In genomic region chrX:17682745-17683505, dm6 we compare ENCODE assay signal across 3 fruit fly cellular contexts.
TF ChIP-seq lines count a peak whose summit lies in the region.

No protein-coding gene starts in this region.

TF ChIP-seq in whole organism, embryonic, 481 proteins besides CTCF, POLR2A, EP300 and RAD21 (continued from another document and continues in another):
- TF ChIP-seq CG31441 (GFP tag; IDR thresholded peaks at IDR 0.05; lab: Robert Waterston, UW), result peak; percentile 75
- no peak for TF ChIP-seq CG8281 (tag; optimal IDR thresholded peaks at IDR 0.05; lab: Kevin White, UChicago)
- TF ChIP-seq tup (GFP tag; optimal IDR thresholded peaks at IDR 0.05; lab: Kevin White, UChicago), result peak; percentile 33
- peak; percentile 83 for TF ChIP-seq Med (GFP tag; lab: Kevin White, UChicago)
- TF ChIP-seq Atf6 (GFP tag; IDR thresholded peaks at IDR 0.05; lab: Robert Waterston, UW), result peak; percentile 60; the same call in 1 of the 2 replicates
- TF ChIP-seq HmgZ (tag; optimal IDR thresholded peaks at IDR 0.05; lab: Kevin White, UChicago), result no peak
- TF ChIP-seq CG1529 (GFP tag; optimal IDR thresholded peaks at IDR 0.05; lab: Kevin White, UChicago), result peak; percentile 44
- no peak for TF ChIP-seq lov (optimal IDR thresholded peaks at IDR 0.05; lab: Kevin White, UChicago)
- no peak for TF ChIP-seq lov (GFP tag; IDR thresholded peaks at IDR 0.05; lab: Robert Waterston, UW)
- peak; percentile 89 for TF ChIP-seq CG34422 (GFP tag; IDR thresholded peaks at IDR 0.05; lab: Robert Waterston, UW)
- no peak for TF ChIP-seq Hey (tag; optimal IDR thresholded peaks at IDR 0.05; lab: Kevin White, UChicago)
- TF ChIP-seq btn (GFP tag; optimal IDR thresholded peaks at IDR 0.05; lab: Kevin White, UChicago), result no peak
- TF ChIP-seq CG9797 (GFP tag; optimal IDR thresholded peaks at IDR 0.05; lab: Kevin White, UChicago), result no peak
- TF ChIP-seq ERR (GFP tag; optimal IDR thresholded peaks at IDR 0.05; lab: Kevin White, UChicago), result no peak
- TF ChIP-seq CG31388 (GFP tag; optimal IDR thresholded peaks at IDR 0.05; lab: Kevin White, UChicago), result no peak
- no peak for TF ChIP-seq ac (GFP tag; optimal IDR thresholded peaks at IDR 0.05; lab: Kevin White, UChicago)
- TF ChIP-seq Scr (GFP tag; IDR thresholded peaks at IDR 0.05; lab: Robert Waterston, UW; ENCODE audit: partially characterized antibody), result 0 out of 2 replicates have a peak, but pooled peaks have one; percentile 14
- TF ChIP-seq inv (GFP tag; IDR thresholded peaks at IDR 0.05; lab: Robert Waterston, UW; ENCODE audit: partially characterized antibody), result no peak
- TF ChIP-seq CoRest (tag; optimal IDR thresholded peaks at IDR 0.05; lab: Kevin White, UChicago), result peak; percentile 53
- peak; percentile 39 for TF ChIP-seq CG10209 (GFP tag; optimal IDR thresholded peaks at IDR 0.05; lab: Kevin White, UChicago)
- peak; percentile 60 for TF ChIP-seq E2f2 (GFP tag; IDR thresholded peaks at IDR 0.05; lab: Robert Waterston, UW)
- TF ChIP-seq CG9215 (GFP tag; IDR thresholded peaks at IDR 0.05; lab: Robert Waterston, UW), result peak; percentile 54; the same call in 1 of the 2 replicates
- TF ChIP-seq Abd-B (GFP tag; optimal IDR thresholded peaks at IDR 0.05; lab: Kevin White, UChicago), result no peak
- peak; percentile 16 for TF ChIP-seq mam (GFP tag; optimal IDR thresholded peaks at IDR 0.05; lab: Kevin White, UChicago)
- TF ChIP-seq NC2β (GFP tag; optimal IDR thresholded peaks at IDR 0.05; lab: Kevin White, UChicago), result no peak
- no peak for TF ChIP-seq vfl (GFP tag; optimal IDR thresholded peaks at IDR 0.05; lab: Kevin White, UChicago)
- TF ChIP-seq Hr51 (GFP tag; optimal IDR thresholded peaks at IDR 0.05; lab: Kevin White, UChicago), result peak in 1 of 2 experiments; percentile 61
- peak; percentile 72 for TF ChIP-seq Ets65A (GFP tag; lab: Kevin White, UChicago)
- TF ChIP-seq unpg (GFP tag; optimal IDR thresholded peaks at IDR 0.05; lab: Kevin White, UChicago), result peak; percentile 64
- TF ChIP-seq emc (GFP tag; optimal IDR thresholded peaks at IDR 0.05; lab: Kevin White, UChicago), result no peak
- peak; percentile 19 for TF ChIP-seq CG16863 (GFP tag; optimal IDR thresholded peaks at IDR 0.05; lab: Kevin White, UChicago)
- no peak for TF ChIP-seq fd102C (GFP tag; optimal IDR thresholded peaks at IDR 0.05; lab: Kevin White, UChicago)
- no peak for TF ChIP-seq pb (GFP tag; optimal IDR thresholded peaks at IDR 0.05; lab: Kevin White, UChicago)
- peak; percentile 55 for TF ChIP-seq CG12391 (tag; optimal IDR thresholded peaks at IDR 0.05; lab: Kevin White, UChicago)
- peak; percentile 72 for TF ChIP-seq ranshi (GFP tag; IDR thresholded peaks at IDR 0.05; lab: Robert Waterston, UW)
- no peak for TF ChIP-seq CG13894 (tag; optimal IDR thresholded peaks at IDR 0.05; lab: Kevin White, UChicago)
- peak; percentile 82 for TF ChIP-seq CG11504 (tag; optimal IDR thresholded peaks at IDR 0.05; lab: Kevin White, UChicago)
- no peak for TF ChIP-seq pan (optimal IDR thresholded peaks at IDR 0.05; lab: Kevin White, UChicago)
- TF ChIP-seq pan (GFP tag; optimal IDR thresholded peaks at IDR 0.05 in 1 of 2, IDR thresholded peaks at IDR 0.05 in 1 of 2), result peak in 1 of 2 experiments; percentile 86
- TF ChIP-seq CG1792 (GFP tag; optimal IDR thresholded peaks at IDR 0.05; lab: Kevin White, UChicago), result no peak
- peak; percentile 50 for TF ChIP-seq CG6254 (GFP tag; optimal IDR thresholded peaks at IDR 0.05; lab: Kevin White, UChicago)
- no peak for TF ChIP-seq bab2 (GFP tag; optimal IDR thresholded peaks at IDR 0.05; lab: Kevin White, UChicago)
- peak; percentile 20 for TF ChIP-seq CG2120 (GFP tag; optimal IDR thresholded peaks at IDR 0.05; lab: Kevin White, UChicago)
- TF ChIP-seq CG18262 (tag; optimal IDR thresholded peaks at IDR 0.05; lab: Kevin White, UChicago), result peak; percentile 66

TF ChIP-seq in whole organism, prepupa, 60 proteins besides CTCF, POLR2A, EP300 and RAD21 (continued from another document):
- TF ChIP-seq fd59A (GFP tag; optimal IDR thresholded peaks at IDR 0.05; lab: Kevin White, UChicago) (peak; percentile 84), CG34406 (GFP tag; optimal IDR thresholded peaks at IDR 0.05; lab: Kevin White, UChicago) (peak; percentile 94), Sox102F (GFP tag; optimal IDR thresholded peaks at IDR 0.05; lab: Kevin White, UChicago) (peak; percentile 90), lz (GFP tag; optimal IDR thresholded peaks at IDR 0.05; lab: Kevin White, UChicago) (peak; percentile 94), Smox (GFP tag; optimal IDR thresholded peaks at IDR 0.05; lab: Kevin White, UChicago) (peak; percentile 95), Hr4 (GFP tag; optimal IDR thresholded peaks at IDR 0.05; lab: Kevin White, UChicago) (peak; percentile 93), Sox15 (GFP tag; optimal IDR thresholded peaks at IDR 0.05; lab: Kevin White, UChicago) (peak; percentile 88), CG6854 (GFP tag; optimal IDR thresholded peaks at IDR 0.05; lab: Kevin White, UChicago) (peak; percentile 92), ss (GFP tag; optimal IDR thresholded peaks at IDR 0.05; lab: Kevin White, UChicago) (peak; percentile 97 to 98), acj6 (GFP tag; optimal IDR thresholded peaks at IDR 0.05; lab: Kevin White, UChicago) (peak; percentile 93), CG31627 (GFP tag; optimal IDR thresholded peaks at IDR 0.05; lab: Kevin White, UChicago) (peak; percentile 91), net (GFP tag; optimal IDR thresholded peaks at IDR 0.05; lab: Kevin White, UChicago) (peak; percentile 96), CG6163 (GFP tag; IDR thresholded peaks at IDR 0.05; lab: Robert Waterston, UW) (peak; percentile 97), Blimp-1 (GFP tag; optimal IDR thresholded peaks at IDR 0.05; lab: Kevin White, UChicago) (peak; percentile 80), Ets21C (GFP tag; optimal IDR thresholded peaks at IDR 0.05; lab: Kevin White, UChicago) (peak; percentile 81), CG32006 (GFP tag; optimal IDR thresholded peaks at IDR 0.05; lab: Kevin White, UChicago) (peak; percentile 95), Sox14 (GFP tag; optimal IDR thresholded peaks at IDR 0.05; lab: Kevin White, UChicago) (peak; percentile 92), CG7368 (GFP tag; optimal IDR thresholded peaks at IDR 0.05; lab: Kevin White, UChicago) (peak; percentile 88), cyc (GFP tag; optimal IDR thresholded peaks at IDR 0.05; lab: Kevin White, UChicago) (peak; percentile 91), CG10631 (GFP tag; optimal IDR thresholded peaks at IDR 0.05; lab: Kevin White, UChicago) (peak; percentile 95), Met (GFP tag; optimal IDR thresholded peaks at IDR 0.05; lab: Kevin White, UChicago) (peak; percentile 94), CG11294 (GFP tag; IDR thresholded peaks at IDR 0.05; lab: Robert Waterston, UW) (peak; percentile 89), CG10669 (GFP tag; optimal IDR thresholded peaks at IDR 0.05; lab: Kevin White, UChicago) (peak; percentile 89), Eip78C (GFP tag; lab: Kevin White, UChicago) (peak; percentile 99), spab (GFP tag; optimal IDR thresholded peaks at IDR 0.05; lab: Kevin White, UChicago) (peak; percentile 89), CG1621 (tag; optimal IDR thresholded peaks at IDR 0.05; lab: Kevin White, UChicago) (peak; percentile 86), CG11762 (GFP tag; optimal IDR thresholded peaks at IDR 0.05; lab: Kevin White, UChicago; ENCODE audit: insufficient read depth) (peak; percentile 91), CG6276 (GFP tag; optimal IDR thresholded peaks at IDR 0.05; lab: Kevin White, UChicago) (peak; percentile 93), Eip93F (GFP tag; optimal IDR thresholded peaks at IDR 0.05; lab: Kevin White, UChicago) (peak; percentile 92), CG9139 (GFP tag; optimal IDR thresholded peaks at IDR 0.05; lab: Kevin White, UChicago) (peak; percentile 90), svp (GFP tag; lab: Kevin White, UChicago) (peak; percentile 97), OdsH (GFP tag; optimal IDR thresholded peaks at IDR 0.05; lab: Kevin White, UChicago) (peak; percentile 94), CG3032 (tag; optimal IDR thresholded peaks at IDR 0.05; lab: Kevin White, UChicago) (peak; percentile 85), eg (GFP tag; IDR thresholded peaks at IDR 0.05; lab: Robert Waterston, UW) (peak; percentile 96), salr (GFP tag; optimal IDR thresholded peaks at IDR 0.05; lab: Kevin White, UChicago) (peak; percentile 80 to 91), topi (GFP tag; optimal IDR thresholded peaks at IDR 0.05; lab: Kevin White, UChicago) (peak; percentile 96), Hr38 (GFP tag; optimal IDR thresholded peaks at IDR 0.05; lab: Kevin White, UChicago) (no peak), pdm3 (GFP tag; optimal IDR thresholded peaks at IDR 0.05; lab: Kevin White, UChicago) (peak; percentile 95)

TF ChIP-seq in whole organism, wandering third instar larva, 38 proteins besides CTCF, POLR2A, EP300 and RAD21 (continued from another document):
- TF ChIP-seq dl (GFP tag; optimal IDR thresholded peaks at IDR 0.05; lab: Kevin White, UChicago; ENCODE audit: insufficient read depth in 1 of 2, partially characterized antibody in 2 of 2), result no peak
- TF ChIP-seq psq (GFP tag; optimal IDR thresholded peaks at IDR 0.05; lab: Kevin White, UChicago), result peak; percentile 78
- no peak for TF ChIP-seq usp (GFP tag; optimal IDR thresholded peaks at IDR 0.05; lab: Kevin White, UChicago)
- TF ChIP-seq Sp1 (GFP tag; optimal IDR thresholded peaks at IDR 0.05; lab: Kevin White, UChicago), result peak; percentile 84
- TF ChIP-seq ey (GFP tag; optimal IDR thresholded peaks at IDR 0.05; lab: Kevin White, UChicago), result peak; percentile 89
